Fruit fly (Drosophila melanogaster): Measurements from ENCODE around the gene Ulp1.
A peak's percentile ranks its signal among the peaks of the same experiment; 100 is the strongest.

Ulp1 gene

DNA sequence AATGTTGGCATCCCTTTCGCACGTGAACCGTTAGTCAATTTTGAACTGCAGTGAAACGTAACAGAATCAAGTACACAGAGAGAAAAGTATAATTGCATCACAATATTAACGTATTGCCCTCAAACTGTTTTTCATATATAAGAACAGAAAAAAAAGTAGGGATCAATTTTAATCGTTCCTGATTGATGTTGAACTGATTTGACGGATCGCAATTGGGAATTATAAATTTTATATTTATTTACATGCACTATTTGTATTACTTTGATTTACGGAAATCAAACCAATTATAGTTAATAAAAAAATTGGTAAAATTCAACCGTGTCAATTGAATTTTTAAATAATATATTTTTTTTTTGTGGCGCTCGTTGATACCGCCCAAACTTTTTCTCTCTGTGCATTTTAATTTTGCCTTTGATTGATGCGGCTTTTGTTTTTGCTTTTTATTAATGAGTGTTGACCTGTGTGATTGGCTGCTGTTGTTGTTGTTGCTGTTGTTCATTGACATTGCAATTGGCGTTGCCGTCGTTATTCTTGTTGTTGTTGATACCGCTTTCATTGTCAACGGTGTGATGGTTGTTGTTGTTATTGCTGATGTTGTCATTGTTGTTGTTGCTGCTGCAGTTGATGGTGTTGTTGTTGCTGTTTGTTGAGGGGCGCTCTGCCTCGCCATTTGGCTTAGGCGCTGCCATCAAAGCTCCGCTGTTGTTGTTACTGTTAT lies 55.3 kb downstream of the Ulp1 start (continued):
- TF ChIP-seq ttk (GFP tag; IDR thresholded peaks at IDR 0.05) (peak; percentile 29; the same call in 1 of the 2 replicates), Eip74EF (GFP tag; optimal IDR thresholded peaks at IDR 0.05) (no peak), Gsc (GFP tag; IDR thresholded peaks at IDR 0.05) (no peak), CG10959 (GFP tag; IDR thresholded peaks at IDR 0.05) (no peak), tna (GFP tag; IDR thresholded peaks at IDR 0.05; ENCODE audit: partially characterized antibody) (no peak), Myb (GFP tag; optimal IDR thresholded peaks at IDR 0.05) (no peak), jing (GFP tag; optimal IDR thresholded peaks at IDR 0.05) (no peak), Hr3 (GFP tag; optimal IDR thresholded peaks at IDR 0.05) (peak; percentile 48), Hey (tag; optimal IDR thresholded peaks at IDR 0.05) (no peak), ash1 (GFP tag; optimal IDR thresholded peaks at IDR 0.05) (no peak), stwl (tag; optimal IDR thresholded peaks at IDR 0.05) (no peak), Oaz (GFP tag; IDR thresholded peaks at IDR 0.05) (no peak), Bgb (GFP tag; IDR thresholded peaks at IDR 0.05; ENCODE audit: partially characterized antibody) (no peak), Sox102F (GFP tag; optimal IDR thresholded peaks at IDR 0.05) (peak; percentile 77), D19A (tag; optimal IDR thresholded peaks at IDR 0.05) (peak; percentile 49), CG2889 (GFP tag; IDR thresholded peaks at IDR 0.05) (0 out of 3 replicates have a peak, but pooled peaks have one; percentile 10), CG31388 (GFP tag; optimal IDR thresholded peaks at IDR 0.05) (no peak), CG2116 (GFP tag; optimal IDR thresholded peaks at IDR 0.05) (peak; percentile 2), ems (GFP tag; optimal IDR thresholded peaks at IDR 0.05) (no peak), CG12155 (GFP tag; optimal IDR thresholded peaks at IDR 0.05) (no peak), hbn (GFP tag; IDR thresholded peaks at IDR 0.05; ENCODE audit: partially characterized antibody) (no peak), twi (tag; optimal IDR thresholded peaks at IDR 0.05) (peak; percentile 5), ap (GFP tag; IDR thresholded peaks at IDR 0.05) (peak; percentile 31; the same call in 1 of the 2 replicates), gcm2 (GFP tag; optimal IDR thresholded peaks at IDR 0.05) (peak; percentile 29), Dfd (GFP tag; optimal IDR thresholded peaks at IDR 0.05) (no peak), CG12744 (GFP tag; optimal IDR thresholded peaks at IDR 0.05) (no peak), CG7963 (GFP tag; IDR thresholded peaks at IDR 0.05; ENCODE audit: partially characterized antibody) (no peak), crc (GFP tag; optimal IDR thresholded peaks at IDR 0.05) (no peak), HmgZ (tag; optimal IDR thresholded peaks at IDR 0.05) (no peak), Opbp (GFP tag; IDR thresholded peaks at IDR 0.05; ENCODE audit: partially characterized antibody) (no peak), CG2712 (tag; optimal IDR thresholded peaks at IDR 0.05) (peak; percentile 71), CG14965 (GFP tag; optimal IDR thresholded peaks at IDR 0.05; ENCODE audit: borderline replicate concordance) (no peak), CrebB (tag; optimal IDR thresholded peaks at IDR 0.05) (no peak), CG11085 (GFP tag; IDR thresholded peaks at IDR 0.05) (no peak), bbx (GFP tag; IDR thresholded peaks at IDR 0.05; ENCODE audit: partially characterized antibody) (no peak), GATAe (GFP tag; conservative IDR thresholded peaks at IDR 0.05) (no peak), schlank (tag; optimal IDR thresholded peaks at IDR 0.05) (no peak), Bteb2 (GFP tag; optimal IDR thresholded peaks at IDR 0.05) (peak; percentile 38), Nf-YC (tag; optimal IDR thresholded peaks at IDR 0.05) (no peak), D19B (GFP tag; optimal IDR thresholded peaks at IDR 0.05) (peak; percentile 22), CoRest (tag; optimal IDR thresholded peaks at IDR 0.05) (peak; percentile 71), CG8478 (optimal IDR thresholded peaks at IDR 0.05) (no peak), CG31365 (tag; optimal IDR thresholded peaks at IDR 0.05) (no peak), usp (GFP tag; optimal IDR thresholded peaks at IDR 0.05) (no peak), Aef1 (GFP tag; IDR thresholded peaks at IDR 0.05) (no peak; the same call in 2 of the 3 replicates), CG7745 (tag; optimal IDR thresholded peaks at IDR 0.05) (no peak), caup (GFP tag; optimal IDR thresholded peaks at IDR 0.05; ENCODE audit: severe bottlenecking) (no peak), CG7928 (GFP tag; optimal IDR thresholded peaks at IDR 0.05) (no peak), CG12769 (tag; optimal IDR thresholded peaks at IDR 0.05) (no peak), CG4424 (GFP tag; optimal IDR thresholded peaks at IDR 0.05) (peak; percentile 76)

Data from whole organism, embryonic.